Comparison of ENCODE assay signal across 3 fruit fly cellular contexts in genomic region chr3R:23239934-23240632, dm6.
TF ChIP-seq lines count a peak whose summit lies in the region.

No protein-coding gene starts in this region.

TF ChIP-seq in whole organism, adult, 20 proteins besides CTCF, POLR2A, EP300 and RAD21 (continued from another document):
- TF ChIP-seq CG7101 (tag; optimal IDR thresholded peaks at IDR 0.05; lab: Kevin White, UChicago) = no peak

TF ChIP-seq in whole organism, embryonic, 481 proteins besides CTCF, POLR2A, EP300 and RAD21 (continued from another document and continues in another):
- TF ChIP-seq Drgx (GFP tag; IDR thresholded peaks at IDR 0.05; lab: Robert Waterston, UW) (no peak), disco-r (GFP tag; optimal IDR thresholded peaks at IDR 0.05; lab: Kevin White, UChicago) (no peak), CG5245 (GFP tag; optimal IDR thresholded peaks at IDR 0.05; lab: Kevin White, UChicago) (peak; percentile 36), prd (optimal IDR thresholded peaks at IDR 0.05; lab: Kevin White, UChicago) (no peak), prd (GFP tag; IDR thresholded peaks at IDR 0.05; lab: Robert Waterston, UW) (peak; percentile 71), insv (GFP tag; optimal IDR thresholded peaks at IDR 0.05; lab: Kevin White, UChicago) (no peak), pum (GFP tag; optimal IDR thresholded peaks at IDR 0.05; lab: Kevin White, UChicago) (peak; percentile 43), Bgb (GFP tag; IDR thresholded peaks at IDR 0.05; lab: Robert Waterston, UW; ENCODE audit: partially characterized antibody) (no peak), ind (GFP tag; optimal IDR thresholded peaks at IDR 0.05; lab: Kevin White, UChicago) (peak; percentile 52), PHDP (tag; optimal IDR thresholded peaks at IDR 0.05; lab: Kevin White, UChicago) (peak; percentile 67), NfI (GFP tag; optimal IDR thresholded peaks at IDR 0.05; lab: Kevin White, UChicago) (peak; percentile 22), tap (tag; optimal IDR thresholded peaks at IDR 0.05; lab: Kevin White, UChicago) (peak; percentile 73), HmgZ (tag; optimal IDR thresholded peaks at IDR 0.05; lab: Kevin White, UChicago) (no peak), CG3281 (GFP tag; optimal IDR thresholded peaks at IDR 0.05; lab: Kevin White, UChicago) (peak; percentile 76), zen2 (GFP tag; IDR thresholded peaks at IDR 0.05; lab: Robert Waterston, UW; ENCODE audit: partially characterized antibody) (no peak), CG9797 (GFP tag; optimal IDR thresholded peaks at IDR 0.05; lab: Kevin White, UChicago) (no peak), CG33557 (GFP tag; optimal IDR thresholded peaks at IDR 0.05; lab: Kevin White, UChicago) (no peak), exex (tag; optimal IDR thresholded peaks at IDR 0.05; lab: Kevin White, UChicago) (peak; percentile 39), dmrt99B (tag; optimal IDR thresholded peaks at IDR 0.05; lab: Kevin White, UChicago) (peak; percentile 91), Awh (GFP tag; IDR thresholded peaks at IDR 0.05; lab: Robert Waterston, UW) (peak; percentile 42; the same call in 1 of the 2 replicates), CG10431 (GFP tag; optimal IDR thresholded peaks at IDR 0.05; lab: Kevin White, UChicago) (no peak), CG13624 (GFP tag; optimal IDR thresholded peaks at IDR 0.05; lab: Kevin White, UChicago) (peak; percentile 63), CG13775 (GFP tag; optimal IDR thresholded peaks at IDR 0.05; lab: Kevin White, UChicago) (peak; percentile 22), CG32532 (GFP tag; IDR thresholded peaks at IDR 0.05; lab: Robert Waterston, UW) (peak; percentile 72), CG32772 (GFP tag; IDR thresholded peaks at IDR 0.05; lab: Robert Waterston, UW) (peak; percentile 69), pzg (GFP tag; optimal IDR thresholded peaks at IDR 0.05; lab: Kevin White, UChicago) (no peak), Trl (optimal IDR thresholded peaks at IDR 0.05; lab: Kevin White, UChicago) (peak; percentile 58 to 62), Trl (GFP tag; optimal IDR thresholded peaks at IDR 0.05; lab: Kevin White, UChicago) (peak; percentile 57), Hr78 (GFP tag; optimal IDR thresholded peaks at IDR 0.05; lab: Kevin White, UChicago) (no peak), CG10274 (GFP tag; optimal IDR thresholded peaks at IDR 0.05; lab: Kevin White, UChicago) (no peak), CG10209 (GFP tag; optimal IDR thresholded peaks at IDR 0.05; lab: Kevin White, UChicago) (peak; percentile 52), Kr (GFP tag; optimal IDR thresholded peaks at IDR 0.05; lab: Kevin White, UChicago) (no peak), lov (optimal IDR thresholded peaks at IDR 0.05; lab: Kevin White, UChicago) (no peak), lov (GFP tag; IDR thresholded peaks at IDR 0.05; lab: Robert Waterston, UW) (no peak), Sox100B (GFP tag; optimal IDR thresholded peaks at IDR 0.05; lab: Kevin White, UChicago) (peak; percentile 73), CG9876 (GFP tag; optimal IDR thresholded peaks at IDR 0.05; lab: Kevin White, UChicago) (no peak), zf30C (GFP tag; optimal IDR thresholded peaks at IDR 0.05; lab: Kevin White, UChicago) (no peak), chinmo (GFP tag; IDR thresholded peaks at IDR 0.05; lab: Robert Waterston, UW; ENCODE audit: partially characterized antibody) (no peak), Lpt (GFP tag; optimal IDR thresholded peaks at IDR 0.05; lab: Kevin White, UChicago) (no peak), B-H1 (GFP tag; IDR thresholded peaks at IDR 0.05; lab: Robert Waterston, UW) (peak; percentile 40; the same call in 1 of the 3 replicates), CG6791 (GFP tag; IDR thresholded peaks at IDR 0.05; lab: Robert Waterston, UW; ENCODE audit: partially characterized antibody) (no peak), CG11504 (tag; optimal IDR thresholded peaks at IDR 0.05; lab: Kevin White, UChicago) (peak; percentile 88), Bdp1 (GFP tag; optimal IDR thresholded peaks at IDR 0.05; lab: Kevin White, UChicago) (no peak), sens (GFP tag; lab: Kevin White, UChicago) (peak; percentile 94), sug (tag; optimal IDR thresholded peaks at IDR 0.05; lab: Kevin White, UChicago) (no peak), jing (GFP tag; optimal IDR thresholded peaks at IDR 0.05; lab: Kevin White, UChicago) (peak; percentile 13), CG3838 (GFP tag; optimal IDR thresholded peaks at IDR 0.05; lab: Kevin White, UChicago) (no peak), lab (GFP tag; optimal IDR thresholded peaks at IDR 0.05; lab: Kevin White, UChicago) (peak; percentile 90), CG2199 (GFP tag; IDR thresholded peaks at IDR 0.05; lab: Robert Waterston, UW) (no peak), peb (GFP tag; IDR thresholded peaks at IDR 0.05; lab: Robert Waterston, UW) (peak; percentile 45; the same call in 1 of the 2 replicates), sisA (GFP tag; IDR thresholded peaks at IDR 0.05; lab: Robert Waterston, UW) (peak; percentile 67), ranshi (GFP tag; IDR thresholded peaks at IDR 0.05; lab: Robert Waterston, UW) (peak; percentile 31; the same call in 1 of the 2 replicates), dmrt11E (tag; optimal IDR thresholded peaks at IDR 0.05; lab: Kevin White, UChicago) (no peak), klu (GFP tag; IDR thresholded peaks at IDR 0.05; lab: Robert Waterston, UW) (no peak), HLHmδ (GFP tag; optimal IDR thresholded peaks at IDR 0.05; lab: Kevin White, UChicago) (no peak), slbo (GFP tag; IDR thresholded peaks at IDR 0.05; lab: Robert Waterston, UW) (peak; percentile 77), Deaf1 (tag; optimal IDR thresholded peaks at IDR 0.05; lab: Kevin White, UChicago) (peak; percentile 53), CG30403 (GFP tag; optimal IDR thresholded peaks at IDR 0.05; lab: Kevin White, UChicago) (peak; percentile 65), Doc3 (GFP tag; IDR thresholded peaks at IDR 0.05; lab: Robert Waterston, UW; ENCODE audit: partially characterized antibody) (no peak), run (tag; optimal IDR thresholded peaks at IDR 0.05; lab: Kevin White, UChicago) (peak; percentile 48), CG12071 (GFP tag; optimal IDR thresholded peaks at IDR 0.05; lab: Kevin White, UChicago) (peak; percentile 47), CG17829 (tag; optimal IDR thresholded peaks at IDR 0.05; lab: Kevin White, UChicago) (peak; percentile 68), CG1603 (tag; optimal IDR thresholded peaks at IDR 0.05; lab: Kevin White, UChicago) (no peak), ara (GFP tag; IDR thresholded peaks at IDR 0.05; lab: Robert Waterston, UW) (peak; percentile 60; the same call in 1 of the 2 replicates), Ssrp (tag; optimal IDR thresholded peaks at IDR 0.05; lab: Kevin White, UChicago) (peak; percentile 24), Dfd (GFP tag; optimal IDR thresholded peaks at IDR 0.05; lab: Kevin White, UChicago) (no peak)

TF ChIP-seq in whole organism, prepupa, 60 proteins besides CTCF, POLR2A, EP300 and RAD21 (continued from another document):
- TF ChIP-seq CG8632 (GFP tag; optimal IDR thresholded peaks at IDR 0.05; lab: Kevin White, UChicago) (no peak), CG15336 (GFP tag; IDR thresholded peaks at IDR 0.05; lab: Robert Waterston, UW) (peak; percentile 34; the same call in 1 of the 2 replicates), topi (GFP tag; optimal IDR thresholded peaks at IDR 0.05; lab: Kevin White, UChicago) (no peak)
